Worm (Caenorhabditis elegans) whole organism, L4 larva: ENCODE results near the gene str-6.

Experiments used
- Y48G9A.11 ChIP-seq: fragments of 200-800 bp; sonication (Bioruptor generic); IDR thresholded peaks from 2 replicates; pipeline ENCODE4 v1.3.6; 2022; ENCODE audit warnings: missing genetic modification reagents, missing genetic modification characterization, missing compliant biosample characterization
- ZK546.5 ChIP-seq, 2 experiments: sonication (generic microtip); optimal IDR thresholded peaks; 2 replicates each; lab custom pipeline; 2017; ENCODE audit warnings: missing biosample characterization in 2 of 2, missing genetic modification characterization in 2 of 2
- mdl-1 ChIP-seq, 2 experiments: fragments of 150-350 bp in 1 of 2; sonication (generic microtip) in 1 of 2; optimal IDR thresholded peaks; 2 replicates each; lab custom pipeline; 2014 to 2017; ENCODE audit warnings: missing biosample characterization in 2 of 2, missing genetic modification characterization in 2 of 2
- unc-39 ChIP-seq: sonication (generic microtip); optimal IDR thresholded peaks from 2 replicates; lab custom pipeline; 2017; ENCODE audit warnings: missing biosample characterization, missing genetic modification characterization

DNA sequence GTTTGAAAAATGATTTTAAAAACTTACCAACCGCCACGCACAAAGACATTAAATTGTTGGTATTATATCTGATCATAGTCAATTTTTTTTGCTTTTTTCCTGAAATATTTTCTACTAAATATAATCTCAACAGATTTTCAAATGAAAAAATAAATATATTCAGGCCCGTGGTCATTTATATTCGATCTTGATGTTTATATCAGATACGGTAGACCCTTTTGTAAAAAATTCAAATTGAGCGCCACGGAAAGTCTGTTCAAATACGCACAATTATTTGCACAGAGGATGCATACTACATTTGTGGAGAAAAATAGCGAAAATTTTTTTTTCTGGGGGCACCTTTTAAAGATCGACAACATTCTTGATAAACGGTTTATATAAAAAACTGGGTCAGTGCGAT lies 42.4 kb upstream of the str-6 start, which contains the start of gene T26E4.4:
- TF ChIP-seq Y48G9A.11 (GFP tag; lab: Robert Waterston, UW): no peak
- no peak for TF ChIP-seq unc-39 (tag; lab: Kevin White, UChicago)
- no peak for TF ChIP-seq ZK546.5 (tag; optimal IDR thresholded peaks at IDR 0.05; lab: Kevin White, UChicago)
- no peak for TF ChIP-seq mdl-1 (tag; optimal IDR thresholded peaks at IDR 0.05; lab: Kevin White, UChicago)
